Worm (Caenorhabditis elegans) whole organism, L3 larva: Measurements from ENCODE around the gene rpl-36.

Source experiments
- aly-2 ChIP-seq: fragments of 150-350 bp; optimal IDR thresholded peaks from 2 replicates; lab custom pipeline; 2014; ENCODE audit warnings: missing biosample characterization, missing genetic modification characterization
- ama-1 ChIP-seq: fragments of 150-350 bp; optimal IDR thresholded peaks from 2 replicates; lab custom pipeline; 2018
- elt-3 ChIP-seq, 3 experiments: fragments of 150-350 bp in 1 of 3; sonication (generic microtip) in 2 of 3; optimal IDR thresholded peaks; 2 replicates in 2 of 3; 4 replicates in 1 of 3; lab custom pipeline; 2014 to 2017; ENCODE audit warnings: missing biosample characterization in 3 of 3, missing genetic modification characterization in 3 of 3
- nhr-25 ChIP-seq: sonication (generic microtip); optimal IDR thresholded peaks from 2 replicates; lab custom pipeline; 2017; ENCODE audit warnings: missing biosample characterization, missing genetic modification characterization
- pha-4 ChIP-seq: fragments of 150-350 bp; optimal IDR thresholded peaks from 2 replicates; lab custom pipeline; 2014; ENCODE audit warnings: missing biosample characterization, missing genetic modification reagents, missing genetic modification characterization
- snpc-4 ChIP-seq: fragments of 150-350 bp; optimal IDR thresholded peaks from 2 replicates; lab custom pipeline; 2014; ENCODE audit warnings: missing biosample characterization, missing genetic modification characterization
- unc-62 ChIP-seq: fragments of 150-350 bp; sonication (generic microtip); optimal IDR thresholded peaks from 4 replicates; lab custom pipeline; 2014; ENCODE audit warnings: missing biosample characterization, missing genetic modification reagents, missing genetic modification characterization
- ztf-11 ChIP-seq: fragments of 150-350 bp; optimal IDR thresholded peaks from 2 replicates; lab custom pipeline; 2014; ENCODE audit warnings: missing biosample characterization, missing genetic modification characterization

- TF ChIP-seq unc-62 (GFP tag; lab: Kevin White, UChicago) (no peak), aly-2 (tag; lab: Kevin White, UChicago) (no peak), nhr-25 (tag; lab: Kevin White, UChicago) (no peak), snpc-4 (no peak), pha-4 (tag; lab: Kevin White, UChicago) (peak; percentile 51), elt-3 (tag; optimal IDR thresholded peaks at IDR 0.05; lab: Kevin White, UChicago) (no peak), ztf-11 (tag; lab: Kevin White, UChicago) (no peak), ama-1 (lab: Kevin White, UChicago) (no peak)
Observed at ce11 chrIII:7166664-7167567, 13.1 kb upstream of the rpl-36 start.
